Worm (Caenorhabditis elegans): ENCODE results near the gene tiar-1.

The tiar-1 gene

ce11 chrII:5715745-5716357 lies 1.2 kb upstream of the tiar-1 start, which contains the start of the genes C18A3.10 and C18A3.3:
Gene C18A3.10 (minus strand): TSS chrII:5715845.
Gene C18A3.3 (plus strand): TSS chrII:5716307.
- TF ChIP-seq F13H6.1 (tag; optimal IDR thresholded peaks at IDR 0.05) (no peak), fkh-6 (tag; optimal IDR thresholded peaks at IDR 0.05) (no peak), lin-11 (tag; optimal IDR thresholded peaks at IDR 0.05) (no peak), rnt-1 (tag; optimal IDR thresholded peaks at IDR 0.05) (no peak), hlh-6 (tag; optimal IDR thresholded peaks at IDR 0.05) (no peak), pha-4 (tag; optimal IDR thresholded peaks at IDR 0.05) (no peak), ama-1 (optimal IDR thresholded peaks at IDR 0.05) (no peak), C38D4.7 (GFP tag; optimal IDR thresholded peaks at IDR 0.05) (no peak), tbx-7 (tag; optimal IDR thresholded peaks at IDR 0.05) (no peak), ceh-48 (tag; optimal IDR thresholded peaks at IDR 0.05) (no peak), hlh-15 (tag; optimal IDR thresholded peaks at IDR 0.05) (no peak), pqm-1 (tag; optimal IDR thresholded peaks at IDR 0.05) (no peak), zip-5 (tag; optimal IDR thresholded peaks at IDR 0.05) (no peak), unc-55 (GFP tag; optimal IDR thresholded peaks at IDR 0.05) (no peak), tbx-2 (tag; optimal IDR thresholded peaks at IDR 0.05) (no peak), ceh-30 (tag; optimal IDR thresholded peaks at IDR 0.05) (no peak), hlh-13 (GFP tag; optimal IDR thresholded peaks at IDR 0.05) (no peak), Y22D7AL.16 (tag; optimal IDR thresholded peaks at IDR 0.05) (no peak)

- TF ChIP-seq ama-1 (optimal IDR thresholded peaks at IDR 0.05), result peak; percentile 80
- no peak for TF ChIP-seq T23F11.4 (GFP tag; optimal IDR thresholded peaks at IDR 0.05)
- TF ChIP-seq pros-1 (tag; optimal IDR thresholded peaks at IDR 0.05), result no peak
- TF ChIP-seq mec-3 (tag; optimal IDR thresholded peaks at IDR 0.05; ENCODE audit: borderline replicate concordance), result no peak
Observed at ce11 chrII:5712126-5712525, 2.5 kb downstream of the tiar-1 start.

ce11 chrII:5710835-5711234 lies 3.8 kb downstream of the tiar-1 start:
- no peak for TF ChIP-seq pqm-1 (tag; optimal IDR thresholded peaks at IDR 0.05)
- TF ChIP-seq ceh-48 (tag; optimal IDR thresholded peaks at IDR 0.05), result no peak
- no peak for TF ChIP-seq Y22D7AL.16 (tag; optimal IDR thresholded peaks at IDR 0.05)
- TF ChIP-seq ceh-22 (tag; optimal IDR thresholded peaks at IDR 0.05), result no peak
- no peak for TF ChIP-seq npax-4 (tag; optimal IDR thresholded peaks at IDR 0.05)
- no peak for TF ChIP-seq che-1 (tag; optimal IDR thresholded peaks at IDR 0.05)

ce11 chrII:5708154-5708553 lies 6.5 kb downstream of the tiar-1 start:
- no peak for TF ChIP-seq ttx-3 (tag; optimal IDR thresholded peaks at IDR 0.05)
- TF ChIP-seq unc-42 (tag; optimal IDR thresholded peaks at IDR 0.05), result peak; percentile 90
- no peak for TF ChIP-seq ahr-1 (tag; optimal IDR thresholded peaks at IDR 0.05)

- no peak for TF ChIP-seq npax-4 (tag; optimal IDR thresholded peaks at IDR 0.05)
- TF ChIP-seq ceh-6 (GFP tag; optimal IDR thresholded peaks at IDR 0.05), result no peak
- TF ChIP-seq che-1 (tag; optimal IDR thresholded peaks at IDR 0.05), result no peak
- no peak for TF ChIP-seq unc-42 (tag; optimal IDR thresholded peaks at IDR 0.05)
- TF ChIP-seq gmeb-2 (tag; optimal IDR thresholded peaks at IDR 0.05), result no peak
- TF ChIP-seq syd-9 (tag; optimal IDR thresholded peaks at IDR 0.05), result no peak
- TF ChIP-seq tbx-2 (tag; optimal IDR thresholded peaks at IDR 0.05), result no peak
Observed at ce11 chrII:5707532-5707931, 7.1 kb downstream of the tiar-1 start, which contains the start of gene osta-2. Gene osta-2 (plus strand): TSS chrII:5707691.

ce11 chrII:5704479-5704878 lies 10.1 kb downstream of the tiar-1 start:
- no peak for TF ChIP-seq ceh-2 (tag; optimal IDR thresholded peaks at IDR 0.05)
- no peak for TF ChIP-seq pha-2 (tag; optimal IDR thresholded peaks at IDR 0.05)
- TF ChIP-seq pha-4 (tag; optimal IDR thresholded peaks at IDR 0.05), result no peak
- TF ChIP-seq odd-2 (tag; optimal IDR thresholded peaks at IDR 0.05), result no peak
- TF ChIP-seq fkh-6 (tag; optimal IDR thresholded peaks at IDR 0.05), result no peak
- no peak for TF ChIP-seq Y22D7AL.16 (tag; optimal IDR thresholded peaks at IDR 0.05)
- no peak for TF ChIP-seq C08G9.2 (tag; optimal IDR thresholded peaks at IDR 0.05)
- no peak for TF ChIP-seq ets-4 (tag; optimal IDR thresholded peaks at IDR 0.05)
- no peak for TF ChIP-seq ceh-9 (tag; optimal IDR thresholded peaks at IDR 0.05)
- TF ChIP-seq gmeb-2 (tag; optimal IDR thresholded peaks at IDR 0.05), result no peak
- TF ChIP-seq tbx-2 (tag; optimal IDR thresholded peaks at IDR 0.05), result no peak
- TF ChIP-seq unc-42 (tag; optimal IDR thresholded peaks at IDR 0.05), result no peak
- no peak for TF ChIP-seq unc-55 (GFP tag; optimal IDR thresholded peaks at IDR 0.05)
- no peak for TF ChIP-seq elt-2 (tag; optimal IDR thresholded peaks at IDR 0.05)
- no peak for TF ChIP-seq ceh-45 (GFP tag; IDR thresholded peaks at IDR 0.05)
- TF ChIP-seq ceh-48 (tag; optimal IDR thresholded peaks at IDR 0.05), result no peak
- TF ChIP-seq ceh-18 (tag; optimal IDR thresholded peaks at IDR 0.05), result no peak
- no peak for TF ChIP-seq ceh-19 (GFP tag; optimal IDR thresholded peaks at IDR 0.05)
